Fruit fly (Drosophila melanogaster): ENCODE measurements around the gene CG15399.
A peak's percentile ranks its signal among the peaks of the same experiment; 100 is the strongest.

DNA sequence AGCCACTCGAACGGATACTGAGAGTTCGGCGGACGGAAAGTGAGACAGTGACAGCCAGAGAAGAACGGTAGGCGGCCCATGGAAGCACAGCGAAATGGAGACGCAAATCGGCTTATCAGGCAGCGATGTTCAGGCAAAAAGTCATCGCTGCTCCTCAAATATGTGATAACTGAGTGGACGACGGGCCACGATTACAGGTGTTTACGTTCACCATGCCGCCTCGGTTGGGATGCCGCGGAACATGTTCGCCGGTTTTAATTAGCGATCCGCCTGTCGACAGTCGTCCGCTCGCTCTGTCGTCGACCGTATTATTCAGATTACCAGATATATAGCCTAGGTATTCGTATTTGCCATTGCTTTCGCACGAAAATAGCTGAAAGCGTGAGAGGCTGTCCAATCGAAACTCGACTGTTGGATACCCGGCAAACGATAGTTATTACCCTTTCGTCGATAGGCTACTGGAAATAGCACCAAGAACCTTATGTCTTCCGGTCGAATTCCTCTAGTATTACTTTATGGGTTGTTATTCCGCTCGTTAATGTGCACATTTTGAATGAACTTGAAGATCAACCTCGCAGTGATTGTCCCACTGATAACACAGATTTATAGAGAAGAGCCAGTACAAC, 20.4 kb downstream of the CG15399 start:
- no peak for TF ChIP-seq Sox14 (GFP tag; optimal IDR thresholded peaks at IDR 0.05)
- no peak for TF ChIP-seq CG7368 (GFP tag; optimal IDR thresholded peaks at IDR 0.05)
- TF ChIP-seq dac (GFP tag; optimal IDR thresholded peaks at IDR 0.05) = no peak
- TF ChIP-seq CG8319 (GFP tag; optimal IDR thresholded peaks at IDR 0.05) = no peak
- TF ChIP-seq fkh (GFP tag; optimal IDR thresholded peaks at IDR 0.05) = peak; percentile 29
- no peak for TF ChIP-seq CG11294 (GFP tag; IDR thresholded peaks at IDR 0.05)

All from whole organism, prepupa.